Fruit fly (Drosophila melanogaster) whole organism, adult: ENCODE results near the gene Rlb1.

Experiments used
- CG12768 ChIP-seq: fragments of 200-800 bp; sonication (Bioruptor generic); optimal IDR thresholded peaks from 2 replicates; lab custom pipeline; 2017; ENCODE audit warnings: missing biosample characterization, missing genetic modification characterization, mild to moderate bottlenecking, moderate library complexity, missing genetic modification reagents
- CG14711 ChIP-seq: fragments of 200-800 bp; sonication (Bioruptor generic); optimal IDR thresholded peaks from 2 replicates; lab custom pipeline; 2018; ENCODE audit warnings: missing biosample characterization, mild to moderate bottlenecking, missing genetic modification characterization, moderate library complexity
- CG5204 ChIP-seq: fragments of 200-800 bp; sonication (Bioruptor generic); optimal IDR thresholded peaks from 2 replicates; lab custom pipeline; 2016; ENCODE audit warnings: missing biosample characterization, missing genetic modification characterization
- CG7045 ChIP-seq: fragments of 200-800 bp; sonication (Bioruptor generic); optimal IDR thresholded peaks from 2 replicates; lab custom pipeline; 2017; ENCODE audit warnings: missing biosample characterization, mild to moderate bottlenecking, missing genetic modification characterization
- CG7101 ChIP-seq: fragments of 200-800 bp; sonication (Bioruptor generic); optimal IDR thresholded peaks from 2 replicates; lab custom pipeline; 2018; ENCODE audit warnings: missing biosample characterization, mild to moderate bottlenecking, missing genetic modification characterization, moderate library complexity
- bab1 ChIP-seq: fragments of 200-800 bp; sonication (Bioruptor generic); optimal IDR thresholded peaks from 3 replicates; lab custom pipeline; 2019; ENCODE audit warnings: missing biosample characterization, mild to moderate bottlenecking, missing genetic modification characterization, moderate library complexity
- cic ChIP-seq: fragments of 200-800 bp; sonication (Bioruptor generic); optimal IDR thresholded peaks from 2 replicates; lab custom pipeline; 2017; ENCODE audit warnings: missing biosample characterization, mild to moderate bottlenecking, missing genetic modification characterization, moderate library complexity
- cnc ChIP-seq, 2 experiments: fragments of >200 bp; optimal IDR thresholded peaks; 2 replicates each; lab custom pipeline; 2017
- kay ChIP-seq: fragments of 200-800 bp; sonication (Bioruptor generic); peaks from one replicate; lab custom pipeline; 2016; ENCODE audit warnings: missing biosample characterization, missing genetic modification characterization, borderline replicate concordance
- ovo ChIP-seq: fragments of 200-800 bp; sonication (Bioruptor generic); optimal IDR thresholded peaks from 2 replicates; lab custom pipeline; 2016; ENCODE audit warnings: missing biosample characterization, missing genetic modification characterization
- tj ChIP-seq: fragments of 200-800 bp; sonication (Bioruptor generic); optimal IDR thresholded peaks from 3 replicates; lab custom pipeline; 2017; ENCODE audit warnings: missing biosample characterization, mild to moderate bottlenecking, missing genetic modification characterization, moderate library complexity

DNA sequence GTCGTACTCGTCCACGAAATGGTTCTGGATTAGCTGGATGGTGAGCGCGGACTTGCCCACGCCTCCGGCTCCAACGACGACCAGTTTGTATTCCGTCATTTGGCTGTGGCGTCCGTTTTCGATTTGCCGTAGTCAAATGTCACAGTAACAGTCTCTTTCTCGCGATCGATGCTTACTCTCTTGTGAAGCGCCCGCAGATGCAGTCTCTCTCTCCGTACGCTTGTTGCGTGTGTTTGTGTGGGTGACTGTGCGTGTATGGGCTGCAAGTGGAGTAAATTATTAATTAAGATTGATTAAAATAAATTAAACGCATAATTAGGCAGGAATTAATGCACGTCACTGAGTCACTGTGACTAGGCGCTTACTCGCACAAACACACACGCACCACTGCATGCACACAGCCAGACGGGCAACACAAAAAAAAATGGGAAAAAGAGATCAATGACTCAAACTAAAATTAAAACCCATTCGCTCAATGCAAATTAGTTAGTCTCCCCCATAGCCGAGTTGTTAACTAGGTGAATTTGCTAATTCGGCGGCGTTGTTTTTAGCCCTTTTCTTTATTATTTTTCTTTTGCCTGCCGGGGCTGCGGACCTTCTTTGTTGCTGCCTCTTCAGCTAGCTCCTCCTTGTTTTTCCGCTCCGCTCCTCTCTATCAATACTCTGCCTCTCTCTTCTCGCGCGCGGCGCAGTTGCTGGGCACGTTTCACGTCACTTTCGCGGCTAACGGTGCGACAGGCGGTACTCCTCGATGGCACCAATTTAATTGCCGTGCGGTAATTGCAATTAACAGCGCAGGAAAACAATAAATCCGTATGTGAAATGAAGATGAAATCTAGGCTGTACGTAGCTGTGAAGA, 705 bp upstream of the Rlb1 start:
- TF ChIP-seq CG7045 (GFP tag; lab: Kevin White, UChicago) (no peak), tj (GFP tag; lab: Kevin White, UChicago) (no peak), CG7101 (tag; lab: Kevin White, UChicago) (no peak), bab1 (GFP tag; lab: Kevin White, UChicago) (no peak), cic (GFP tag; lab: Kevin White, UChicago) (no peak), kay (GFP tag; lab: Kevin White, UChicago) (no peak), CG12768 (GFP tag; lab: Kevin White, UChicago) (no peak), ovo (GFP tag; lab: Kevin White, UChicago) (no peak), cnc (optimal IDR thresholded peaks at IDR 0.05; lab: Kevin White, UChicago) (peak; percentile 70 to 88), CG14711 (tag; lab: Kevin White, UChicago) (no peak), CG5204 (GFP tag; lab: Kevin White, UChicago) (no peak)
